Worm (Caenorhabditis elegans) whole organism, young adult: ENCODE results near the gene hsb-1.

Experiments
- Y79H2A.3 ChIP-seq: fragments of 200-800 bp; sonication (Bioruptor generic); conservative IDR thresholded peaks from 2 replicates; pipeline ENCODE4 v1.3.6; 2022; ENCODE audit warnings: missing genetic modification reagents, missing genetic modification characterization, missing compliant biosample characterization
- ama-1 ChIP-seq, 3 experiments: fragments of 150-350 bp in 1 of 3; sonication (generic microtip) in 2 of 3; optimal IDR thresholded peaks; 2 replicates each; lab custom pipeline; 2014 to 2018; ENCODE audit warnings: missing biosample characterization in 2 of 3, missing genetic modification characterization in 2 of 3, missing genetic modification reagents in 2 of 3
- ceh-100 ChIP-seq: fragments of 200-800 bp; sonication (Bioruptor generic); IDR thresholded peaks from 2 replicates; pipeline ENCODE4 v1.3.6; 2022; ENCODE audit warnings: missing genetic modification reagents, missing genetic modification characterization, missing compliant biosample characterization
- die-1 ChIP-seq: sonication (generic microtip); optimal IDR thresholded peaks from 2 replicates; lab custom pipeline; 2016; ENCODE audit warnings: missing genotype, mild to moderate bottlenecking, missing genetic modification characterization, missing compliant biosample characterization
- nhr-90 ChIP-seq: sonication (generic microtip); optimal IDR thresholded peaks from 2 replicates; lab custom pipeline; 2016; ENCODE audit warnings: missing genotype, mild to moderate bottlenecking, missing genetic modification characterization, missing compliant biosample characterization
- pha-4 ChIP-seq: fragments of 150-350 bp; sonication (generic microtip); optimal IDR thresholded peaks from 2 replicates; lab custom pipeline; 2014; ENCODE audit warnings: missing biosample characterization, missing genetic modification reagents, missing genetic modification characterization
- sea-2 ChIP-seq: fragments of 200-800 bp; sonication (Bioruptor generic); IDR thresholded peaks from 2 replicates; pipeline ENCODE4 v1.3.6; 2022; ENCODE audit warnings: missing genetic modification characterization, missing compliant biosample characterization
- unc-62 ChIP-seq: fragments of 150-350 bp; optimal IDR thresholded peaks from 2 replicates; lab custom pipeline; 2014; ENCODE audit warnings: missing biosample characterization, missing genetic modification reagents, missing genetic modification characterization
- ztf-28 ChIP-seq: fragments of 200-800 bp; sonication (Bioruptor generic); IDR thresholded peaks from 2 replicates; pipeline ENCODE4 v1.3.6; 2022; ENCODE audit warnings: missing genetic modification reagents, missing genetic modification characterization, missing compliant biosample characterization

DNA sequence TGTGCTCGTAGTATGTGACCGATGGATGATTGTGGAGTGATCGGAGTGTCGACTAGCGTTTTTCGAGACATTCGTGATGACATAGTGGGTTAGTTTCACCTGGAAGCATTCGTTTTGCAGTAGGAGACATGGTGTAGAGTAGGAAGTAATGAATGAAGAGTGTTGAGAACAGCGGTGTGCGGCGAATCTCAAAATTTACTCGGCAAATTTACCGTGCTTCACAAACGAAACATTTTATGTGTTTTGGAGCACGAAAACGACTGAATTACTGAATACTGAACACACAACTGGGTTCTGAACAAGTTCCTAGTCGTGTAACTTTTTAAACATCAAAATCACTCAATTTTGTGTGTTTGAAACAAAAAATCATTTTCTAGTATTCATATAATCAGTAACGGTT, 14.0 kb upstream of the hsb-1 start, which contains the start of gene K08E7.6:
- TF ChIP-seq ceh-100 (GFP tag; lab: Robert Waterston, UW) (no peak), pha-4 (tag; lab: Kevin White, UChicago) (no peak), sea-2 (GFP tag; lab: Robert Waterston, UW) (no peak), ama-1 (optimal IDR thresholded peaks at IDR 0.05; lab: Kevin White, UChicago) (no peak), ama-1 (GFP tag; optimal IDR thresholded peaks at IDR 0.05; lab: Kevin White, UChicago) (no peak), die-1 (tag; lab: Kevin White, UChicago) (no peak), unc-62 (GFP tag; lab: Kevin White, UChicago) (no peak), ztf-28 (GFP tag; lab: Robert Waterston, UW) (no peak), nhr-90 (tag; lab: Kevin White, UChicago) (no peak), Y79H2A.3 (GFP tag; lab: Robert Waterston, UW) (no peak)
